Fruit fly (Drosophila melanogaster) whole organism, embryonic: ENCODE results near the gene CG1847.

Experiments used
- Abd-B ChIP-seq: fragments of 200-800 bp; sonication (Bioruptor generic); optimal IDR thresholded peaks from 2 replicates; lab custom pipeline; 2018; ENCODE audit warnings: missing biosample characterization, mild to moderate bottlenecking, missing genetic modification characterization, moderate library complexity
- Atf6 ChIP-seq: fragments of 200-800 bp; sonication (Bioruptor generic); IDR thresholded peaks from 2 replicates; pipeline ENCODE4 v1.3.6; 2022; ENCODE audit warnings: missing biosample characterization, missing genetic modification characterization
- Bdp1 ChIP-seq: fragments of 200-800 bp; sonication (Bioruptor generic); optimal IDR thresholded peaks from 3 replicates; lab custom pipeline; 2016; ENCODE audit warnings: missing biosample characterization, missing genetic modification characterization
- CG10565 ChIP-seq: fragments of 200-800 bp; sonication (Bioruptor generic); optimal IDR thresholded peaks from 3 replicates; lab custom pipeline; 2016; ENCODE audit warnings: missing biosample characterization, mild to moderate bottlenecking, missing genetic modification characterization
- CG10654 ChIP-seq: fragments of 200-800 bp; sonication (Bioruptor generic); optimal IDR thresholded peaks from 2 replicates; lab custom pipeline; 2016; ENCODE audit warnings: missing biosample characterization, missing genetic modification characterization
- CG11696 ChIP-seq: fragments of 200-800 bp; sonication (Bioruptor generic); IDR thresholded peaks from 2 replicates; pipeline ENCODE4 v1.3.6; 2022; ENCODE audit warnings: missing biosample characterization, missing genetic modification characterization
- CG12219 ChIP-seq: fragments of 200-800 bp; sonication (Bioruptor generic); optimal IDR thresholded peaks from 3 replicates; lab custom pipeline; 2018; ENCODE audit warnings: missing biosample characterization, mild to moderate bottlenecking, missing genetic modification characterization
- CG13775 ChIP-seq: fragments of 200-800 bp; sonication (Bioruptor generic); optimal IDR thresholded peaks from 3 replicates; lab custom pipeline; 2017; ENCODE audit warnings: missing biosample characterization, mild to moderate bottlenecking, missing genetic modification characterization
- CG16813 ChIP-seq: fragments of 200-800 bp; sonication (Bioruptor generic); IDR thresholded peaks from 3 replicates; pipeline ENCODE4 v1.3.6; 2022; ENCODE audit warnings: missing biosample characterization, missing genetic modification characterization; ENCODE audit not compliant: partially characterized antibody
- CG17385 ChIP-seq: fragments of 200-800 bp; sonication (Bioruptor generic); optimal IDR thresholded peaks from 3 replicates; lab custom pipeline; 2018; ENCODE audit warnings: missing biosample characterization, mild to moderate bottlenecking, missing genetic modification characterization
- CG2875 ChIP-seq: fragments of 200-800 bp; sonication (Bioruptor generic); optimal IDR thresholded peaks from 2 replicates; lab custom pipeline; 2017; ENCODE audit warnings: missing biosample characterization, mild to moderate bottlenecking, missing genetic modification characterization, missing genetic modification reagents
- CG3407 ChIP-seq: fragments of 200-800 bp; sonication (Bioruptor generic); optimal IDR thresholded peaks from 2 replicates; lab custom pipeline; 2018; ENCODE audit warnings: missing biosample characterization, mild to moderate bottlenecking, missing genetic modification characterization
- CG4854 ChIP-seq: fragments of 200-800 bp; sonication (Bioruptor generic); optimal IDR thresholded peaks from 2 replicates; lab custom pipeline; 2016; ENCODE audit warnings: missing biosample characterization, missing genetic modification characterization, inconsistent platforms
- CG6254 ChIP-seq: fragments of 200-800 bp; sonication (Bioruptor generic); optimal IDR thresholded peaks from 3 replicates; lab custom pipeline; 2017; ENCODE audit warnings: mild to moderate bottlenecking, missing biosample characterization, missing genetic modification reagents, missing genetic modification characterization
- CG6689 ChIP-seq: fragments of 200-800 bp; sonication (Bioruptor generic); IDR thresholded peaks from 2 replicates; pipeline ENCODE4 v1.3.6; 2022; ENCODE audit warnings: missing biosample characterization, missing genetic modification characterization
- CG8089 ChIP-seq: fragments of 200-800 bp; sonication (Bioruptor generic); optimal IDR thresholded peaks from 3 replicates; lab custom pipeline; 2016; ENCODE audit warnings: missing biosample characterization, missing genetic modification characterization
- CG8765 ChIP-seq: fragments of 200-800 bp; sonication (Bioruptor generic); IDR thresholded peaks from 2 replicates; pipeline ENCODE4 v1.3.6; 2022; ENCODE audit warnings: missing biosample characterization, missing genetic modification characterization
- Dll ChIP-seq: fragments of 200-800 bp; sonication (Bioruptor generic); IDR thresholded peaks from 4 replicates; pipeline ENCODE4 v1.3.6; 2022; ENCODE audit warnings: missing biosample characterization, missing genetic modification characterization; ENCODE audit not compliant: partially characterized antibody
- Dp ChIP-seq: fragments of 200-800 bp; sonication (Bioruptor generic); optimal IDR thresholded peaks from 2 replicates; lab custom pipeline; 2018; ENCODE audit warnings: missing biosample characterization, mild to moderate bottlenecking, missing genetic modification characterization, moderate library complexity
- Eip74EF ChIP-seq, 2 experiments: fragments of 200-800 bp in 1 of 2; fragments of >200 bp in 1 of 2; sonication (Bioruptor generic) in 1 of 2; optimal IDR thresholded peaks; 2 replicates each; lab custom pipeline; 2017 to 2019; ENCODE audit warnings: missing biosample characterization in 2 of 2, missing genetic modification characterization in 2 of 2, mild to moderate bottlenecking in 1 of 2, moderate library complexity in 1 of 2
- Gsc ChIP-seq: fragments of 200-800 bp; sonication (Bioruptor generic); IDR thresholded peaks from 2 replicates; pipeline ENCODE4 v1.3.6; 2022; ENCODE audit warnings: missing biosample characterization, missing genetic modification characterization
- H15 ChIP-seq: fragments of 200-800 bp; sonication (Bioruptor generic); IDR thresholded peaks from 3 replicates; pipeline ENCODE4 v1.3.6; 2022; ENCODE audit warnings: missing biosample characterization, missing genetic modification characterization
- HLHmδ ChIP-seq: fragments of 200-800 bp; sonication (Bioruptor generic); optimal IDR thresholded peaks from 2 replicates; lab custom pipeline; 2018; ENCODE audit warnings: missing biosample characterization, mild to moderate bottlenecking, missing genetic modification characterization, moderate library complexity
- Hand ChIP-seq: fragments of 200-800 bp; sonication (Bioruptor generic); optimal IDR thresholded peaks from 2 replicates; lab custom pipeline; 2017; ENCODE audit warnings: mild to moderate bottlenecking, missing biosample characterization, missing genetic modification reagents, missing genetic modification characterization
- Hmr ChIP-seq: fragments of 200-800 bp; sonication (Bioruptor generic); optimal IDR thresholded peaks from 3 replicates; lab custom pipeline; 2017; ENCODE audit warnings: mild to moderate bottlenecking, missing biosample characterization, missing genetic modification reagents, missing genetic modification characterization
- Jarid2 ChIP-seq: fragments of 200-800 bp; sonication (Bioruptor generic); optimal IDR thresholded peaks from 3 replicates; lab custom pipeline; 2017; ENCODE audit warnings: mild to moderate bottlenecking, missing biosample characterization, missing genetic modification reagents, missing genetic modification characterization
- Med ChIP-seq: fragments of 200-800 bp; sonication (Bioruptor generic); peaks from one replicate; lab custom pipeline; 2016; ENCODE audit warnings: missing biosample characterization, missing genetic modification characterization, mild to moderate bottlenecking, inconsistent platforms, moderate library complexity
- Mes4 ChIP-seq: fragments of 200-800 bp; sonication (Bioruptor generic); optimal IDR thresholded peaks from 2 replicates; lab custom pipeline; 2016; ENCODE audit warnings: missing biosample characterization, missing genetic modification characterization
- Oaz ChIP-seq: fragments of 200-800 bp; sonication (Bioruptor generic); IDR thresholded peaks from 2 replicates; pipeline ENCODE4 v1.3.6; 2022; ENCODE audit warnings: missing biosample characterization, missing genetic modification characterization
- TFAM ChIP-seq: fragments of 200-800 bp; sonication (Bioruptor generic); optimal IDR thresholded peaks from 2 replicates; lab custom pipeline; 2017; ENCODE audit warnings: missing biosample characterization, missing genetic modification characterization, inconsistent platforms
- amos ChIP-seq: fragments of 200-800 bp; sonication (Bioruptor generic); IDR thresholded peaks from 2 replicates; pipeline ENCODE4 v1.3.6; 2022; ENCODE audit warnings: missing biosample characterization, missing genetic modification characterization; ENCODE audit not compliant: partially characterized antibody
- ap ChIP-seq: fragments of 200-800 bp; sonication (Bioruptor generic); IDR thresholded peaks from 2 replicates; pipeline ENCODE4 v1.3.6; 2022; ENCODE audit warnings: missing biosample characterization, missing genetic modification characterization
- bbx ChIP-seq: fragments of 200-800 bp; sonication (Bioruptor generic); IDR thresholded peaks from 2 replicates; pipeline ENCODE4 v1.3.6; 2022; ENCODE audit warnings: missing biosample characterization, missing genetic modification characterization; ENCODE audit not compliant: partially characterized antibody
- cad ChIP-seq: fragments of >200 bp; optimal IDR thresholded peaks from 2 replicates; lab custom pipeline; 2017; ENCODE audit warnings: missing biosample characterization, missing genetic modification characterization
- crp ChIP-seq, 2 experiments: fragments of 200-800 bp; sonication (Bioruptor generic); optimal IDR thresholded peaks; 2 replicates in 1 of 2; 3 replicates in 1 of 2; lab custom pipeline; 2017; ENCODE audit warnings: missing biosample characterization in 2 of 2, missing genetic modification characterization in 2 of 2, mild to moderate bottlenecking in 1 of 2, moderate library complexity in 1 of 2
- dimm ChIP-seq: fragments of 200-800 bp; sonication (Bioruptor generic); IDR thresholded peaks from 2 replicates; pipeline ENCODE4 v1.3.6; 2022; ENCODE audit warnings: missing biosample characterization, missing genetic modification characterization
- fd96Cb ChIP-seq: fragments of 200-800 bp; sonication (Bioruptor generic); optimal IDR thresholded peaks from 2 replicates; lab custom pipeline; 2018; ENCODE audit warnings: missing biosample characterization, mild to moderate bottlenecking, missing genetic modification characterization, moderate library complexity
- gem ChIP-seq: fragments of 200-800 bp; sonication (Bioruptor generic); optimal IDR thresholded peaks from 2 replicates; lab custom pipeline; 2019; ENCODE audit warnings: missing biosample characterization, mild to moderate bottlenecking, missing genetic modification characterization, moderate library complexity
- jigr1 ChIP-seq: fragments of 200-800 bp; sonication (Bioruptor generic); IDR thresholded peaks from 3 replicates; pipeline ENCODE4 v1.3.6; 2022; ENCODE audit warnings: missing biosample characterization, missing genetic modification characterization
- lov ChIP-seq, 2 experiments: fragments of 200-800 bp in 1 of 2; fragments of >200 bp in 1 of 2; sonication (Bioruptor generic) in 1 of 2; IDR thresholded peaks in 1 of 2; optimal IDR thresholded peaks in 1 of 2; 2 replicates in 1 of 2; 3 replicates in 1 of 2; pipeline versions ENCODE4 v1.3.6 to Lab custom; 2017 to 2022; ENCODE audit warnings: missing biosample characterization in 1 of 2, missing genetic modification characterization in 1 of 2
- luna ChIP-seq: fragments of 200-800 bp; sonication (Bioruptor generic); optimal IDR thresholded peaks from 2 replicates; lab custom pipeline; 2016; ENCODE audit warnings: missing biosample characterization, missing genetic modification characterization
- pfk ChIP-seq: fragments of 200-800 bp; sonication (Bioruptor generic); optimal IDR thresholded peaks from 2 replicates; lab custom pipeline; 2018; ENCODE audit warnings: missing biosample characterization, mild to moderate bottlenecking, missing genetic modification characterization, moderate library complexity
- pros ChIP-seq: fragments of 200-800 bp; sonication (Bioruptor generic); optimal IDR thresholded peaks from 3 replicates; lab custom pipeline; 2019; ENCODE audit warnings: missing biosample characterization, mild to moderate bottlenecking, missing genetic modification characterization, moderate library complexity
- rib ChIP-seq: fragments of 200-800 bp; sonication (Bioruptor generic); IDR thresholded peaks from 2 replicates; pipeline ENCODE4 v1.3.6; 2022; ENCODE audit warnings: missing biosample characterization, missing genetic modification characterization
- sc ChIP-seq, 3 experiments: fragments of >200 bp in 2 of 3; fragments of 200-800 bp in 1 of 3; sonication (Bioruptor generic) in 1 of 3; optimal IDR thresholded peaks; 2 replicates in 2 of 3; 3 replicates in 1 of 3; lab custom pipeline; 2017; ENCODE audit warnings: mild to moderate bottlenecking in 1 of 3, missing biosample characterization in 1 of 3, missing genetic modification characterization in 1 of 3, missing genetic modification reagents in 1 of 3
- shn ChIP-seq: fragments of 200-800 bp; sonication (Bioruptor generic); optimal IDR thresholded peaks from 3 replicates; lab custom pipeline; 2016; ENCODE audit warnings: missing biosample characterization, missing genetic modification characterization
- tio ChIP-seq: fragments of 200-800 bp; sonication (Bioruptor generic); optimal IDR thresholded peaks from 2 replicates; lab custom pipeline; 2017; ENCODE audit warnings: missing biosample characterization, missing genetic modification characterization, inconsistent platforms
- tx ChIP-seq: fragments of 200-800 bp; sonication (Bioruptor generic); optimal IDR thresholded peaks from 2 replicates; lab custom pipeline; 2016; ENCODE audit warnings: missing biosample characterization, missing genetic modification characterization

The CG1847 gene

dm6 chrX:11854758-11855465 lies 14.1 kb upstream of the CG1847 start, which contains the start of the genes CG10347 and ATP7 (continued):
- TF ChIP-seq Hmr (GFP tag; lab: Kevin White, UChicago) (peak; percentile 60), CG8089 (GFP tag; lab: Kevin White, UChicago) (no peak), Abd-B (GFP tag; lab: Kevin White, UChicago) (no peak), fd96Cb (no peak), CG2875 (no peak), Bdp1 (GFP tag; lab: Kevin White, UChicago) (no peak), luna (GFP tag; lab: Kevin White, UChicago) (no peak), pfk (GFP tag; lab: Kevin White, UChicago) (no peak), HLHmδ (GFP tag; lab: Kevin White, UChicago) (no peak), CG4854 (GFP tag; lab: Kevin White, UChicago) (no peak), CG11696 (GFP tag; lab: Robert Waterston, UW) (no peak), CG3407 (GFP tag; lab: Kevin White, UChicago) (no peak), TFAM (GFP tag; lab: Kevin White, UChicago) (no peak), tx (GFP tag; lab: Kevin White, UChicago) (peak; percentile 13), Mes4 (peak; percentile 8), CG8765 (no peak), tio (GFP tag; lab: Kevin White, UChicago) (no peak), pros (no peak), Gsc (GFP tag; lab: Robert Waterston, UW) (no peak), CG12219 (GFP tag; lab: Kevin White, UChicago) (no peak), Jarid2 (GFP tag; lab: Kevin White, UChicago) (peak; percentile 80), sc (optimal IDR thresholded peaks at IDR 0.05; lab: Kevin White, UChicago) (no peak), sc (GFP tag; optimal IDR thresholded peaks at IDR 0.05; lab: Kevin White, UChicago) (no peak), amos (peak; percentile 86), gem (tag; lab: Kevin White, UChicago) (peak; percentile 49), jigr1 (no peak), rib (GFP tag; lab: Robert Waterston, UW) (no peak), Oaz (no peak), CG10565 (GFP tag; lab: Kevin White, UChicago) (no peak), lov (optimal IDR thresholded peaks at IDR 0.05; lab: Kevin White, UChicago) (no peak), lov (GFP tag; IDR thresholded peaks at IDR 0.05; lab: Robert Waterston, UW) (no peak), CG17385 (GFP tag; lab: Kevin White, UChicago) (peak; percentile 13), bbx (GFP tag; lab: Robert Waterston, UW) (peak; percentile 84), crp (GFP tag; optimal IDR thresholded peaks at IDR 0.05; lab: Kevin White, UChicago) (peak in 1 of 2 experiments; percentile 72), CG13775 (peak; percentile 26), Eip74EF (GFP tag; optimal IDR thresholded peaks at IDR 0.05; lab: Kevin White, UChicago) (no peak), CG16813 (GFP tag; lab: Robert Waterston, UW) (peak; percentile 90), Hand (no peak), Atf6 (no peak), dimm (no peak), CG6254 (no peak), CG10654 (no peak), Dll (GFP tag; lab: Robert Waterston, UW) (peak; percentile 97), Med (peak; percentile 86), Dp (peak; percentile 53), ap (no peak), shn (GFP tag; lab: Kevin White, UChicago) (peak; percentile 18), CG6689 (GFP tag; lab: Robert Waterston, UW) (no peak), H15 (GFP tag; lab: Robert Waterston, UW) (0 out of 3 replicates have a peak, but pooled peaks have one; percentile 23), cad (GFP tag; lab: Kevin White, UChicago) (no peak)
